Worm (Caenorhabditis elegans) whole organism, L1 larva: Measurements from ENCODE around the gene col-166.

Experiments
- C16A3.4 ChIP-seq: fragments of 150-350 bp; optimal IDR thresholded peaks from 2 replicates; lab custom pipeline; 2014; ENCODE audit warnings: missing biosample characterization, missing genetic modification characterization
- Y116A8C.19 ChIP-seq: sonication (generic microtip); optimal IDR thresholded peaks from 2 replicates; lab custom pipeline; 2016; ENCODE audit warnings: missing compliant biosample characterization, missing genetic modification characterization, borderline replicate concordance
- alr-1 ChIP-seq: fragments of 200-800 bp; sonication (Bioruptor generic); optimal IDR thresholded peaks from 2 replicates; lab custom pipeline; 2018; ENCODE audit warnings: borderline replicate concordance, mild to moderate bottlenecking, missing genetic modification characterization, missing compliant biosample characterization
- aly-2 ChIP-seq: fragments of 150-350 bp; optimal IDR thresholded peaks from 2 replicates; lab custom pipeline; 2014; ENCODE audit warnings: missing biosample characterization, missing genetic modification characterization
- ceh-63 ChIP-seq: fragments of 200-800 bp; sonication (Bioruptor generic); optimal IDR thresholded peaks from 2 replicates; lab custom pipeline; 2018; ENCODE audit warnings: mild to moderate bottlenecking, missing genetic modification characterization, missing compliant biosample characterization
- ceh-82 ChIP-seq, 3 experiments: fragments of 150-350 bp in 1 of 3; sonication (generic microtip) in 2 of 3; optimal IDR thresholded peaks; 2 replicates each; lab custom pipeline; 2014 to 2017; ENCODE audit warnings: missing biosample characterization in 3 of 3, missing genetic modification characterization in 3 of 3
- ces-1 ChIP-seq: fragments of 150-350 bp; optimal IDR thresholded peaks from 2 replicates; lab custom pipeline; 2014; ENCODE audit warnings: missing biosample characterization, missing genetic modification reagents, missing genetic modification characterization
- dpl-1 ChIP-seq, 3 experiments: fragments of 150-350 bp in 2 of 3; sonication (generic microtip) in 1 of 3; optimal IDR thresholded peaks; 2 replicates each; lab custom pipeline; 2014 to 2017; ENCODE audit warnings: missing biosample characterization in 3 of 3, missing genetic modification characterization in 3 of 3, missing genetic modification reagents in 3 of 3
- efl-1 ChIP-seq, 4 experiments: fragments of 150-350 bp; optimal IDR thresholded peaks in 3 of 4; peaks in 1 of 4; 1 replicate in 1 of 4; 2 replicates in 3 of 4; lab custom pipeline; 2014; ENCODE audit warnings: missing biosample characterization in 2 of 4, missing genetic modification characterization in 2 of 4, missing genetic modification reagents in 2 of 4
- efl-3 ChIP-seq: fragments of 200-800 bp; sonication (Bioruptor generic); optimal IDR thresholded peaks from 2 replicates; lab custom pipeline; 2018; ENCODE audit warnings: mild to moderate bottlenecking, missing genetic modification characterization, missing compliant biosample characterization
- egl-13 ChIP-seq: sonication (generic microtip); optimal IDR thresholded peaks from 2 replicates; lab custom pipeline; 2016; ENCODE audit warnings: missing genotype, missing genetic modification reagents, missing genetic modification characterization, missing compliant biosample characterization
- elt-2 ChIP-seq: sonication (generic microtip); optimal IDR thresholded peaks from 2 replicates; lab custom pipeline; 2016; ENCODE audit warnings: missing genetic modification characterization, mild to moderate bottlenecking, inconsistent platforms, missing compliant biosample characterization, missing genetic modification reagents
- ets-5 ChIP-seq: fragments of 200-800 bp; sonication (Bioruptor generic); IDR thresholded peaks from 2 replicates; pipeline ENCODE4 v1.3.6; 2022; ENCODE audit warnings: missing genetic modification characterization, missing compliant biosample characterization
- fkh-4 ChIP-seq: sonication (generic microtip); optimal IDR thresholded peaks from 2 replicates; lab custom pipeline; 2016; ENCODE audit warnings: missing compliant biosample characterization, missing genetic modification characterization, borderline replicate concordance
- fkh-8 ChIP-seq: sonication (generic microtip); optimal IDR thresholded peaks from 2 replicates; lab custom pipeline; 2016; ENCODE audit warnings: mild to moderate bottlenecking, missing genetic modification characterization, missing compliant biosample characterization
- grh-1 ChIP-seq: fragments of 200-800 bp; sonication (Bioruptor generic); IDR thresholded peaks from 2 replicates; pipeline ENCODE4 v1.3.6; 2022; ENCODE audit warnings: missing genetic modification reagents, missing genetic modification characterization, missing compliant biosample characterization
- hlh-17 ChIP-seq: fragments of 200-800 bp; sonication (Bioruptor generic); optimal IDR thresholded peaks from 2 replicates; lab custom pipeline; 2018; ENCODE audit warnings: missing genetic modification characterization, mild to moderate bottlenecking, missing compliant biosample characterization, moderate library complexity, borderline replicate concordance
- hlh-4 ChIP-seq: sonication (generic microtip); optimal IDR thresholded peaks from 2 replicates; lab custom pipeline; 2016; ENCODE audit warnings: mild to moderate bottlenecking, missing genetic modification characterization, missing compliant biosample characterization
- lin-13 ChIP-seq: fragments of 150-350 bp; optimal IDR thresholded peaks from 2 replicates; lab custom pipeline; 2014; ENCODE audit warnings: missing biosample characterization, missing genetic modification reagents, missing genetic modification characterization
- lin-14 ChIP-seq: fragments of 200-800 bp; sonication (Bioruptor generic); optimal IDR thresholded peaks from 2 replicates; lab custom pipeline; 2018; ENCODE audit warnings: mild to moderate bottlenecking, missing genetic modification characterization, moderate library complexity, missing compliant biosample characterization
- lin-35 ChIP-seq, 2 experiments: fragments of 150-350 bp; optimal IDR thresholded peaks; 2 replicates each; lab custom pipeline; 2014; ENCODE audit warnings: missing biosample characterization in 2 of 2, missing genetic modification characterization in 2 of 2, missing genetic modification reagents in 2 of 2
- lin-39 ChIP-seq: fragments of 150-350 bp; optimal IDR thresholded peaks from 2 replicates; lab custom pipeline; 2014; ENCODE audit warnings: missing biosample characterization, missing genetic modification reagents, missing genetic modification characterization
- mep-1 ChIP-seq: fragments of 150-350 bp; optimal IDR thresholded peaks from 2 replicates; lab custom pipeline; 2014; ENCODE audit warnings: missing biosample characterization, missing genetic modification characterization
- nhr-20 ChIP-seq: sonication (generic microtip); optimal IDR thresholded peaks from 2 replicates; lab custom pipeline; 2016; ENCODE audit warnings: mild to moderate bottlenecking, missing genetic modification characterization, missing compliant biosample characterization
- nhr-237 ChIP-seq: fragments of 150-350 bp; optimal IDR thresholded peaks from 2 replicates; lab custom pipeline; 2014; ENCODE audit warnings: missing biosample characterization, missing genetic modification characterization
- nhr-28 ChIP-seq: fragments of 150-350 bp; optimal IDR thresholded peaks from 2 replicates; lab custom pipeline; 2014; ENCODE audit warnings: missing biosample characterization, missing genetic modification characterization
- nhr-76 ChIP-seq: sonication (generic microtip); optimal IDR thresholded peaks from 2 replicates; lab custom pipeline; 2017; ENCODE audit warnings: missing biosample characterization, missing genetic modification characterization
- nhr-84 ChIP-seq: sonication (generic microtip); optimal IDR thresholded peaks from 2 replicates; lab custom pipeline; 2017; ENCODE audit warnings: missing biosample characterization, missing genetic modification characterization
- nhr-85 ChIP-seq: sonication (generic microtip); peaks from one replicate; lab custom pipeline; 2016; ENCODE audit warnings: missing genetic modification characterization, inconsistent platforms, missing compliant biosample characterization
- nhr-90 ChIP-seq: sonication (generic microtip); optimal IDR thresholded peaks from 2 replicates; lab custom pipeline; 2016; ENCODE audit warnings: mild to moderate bottlenecking, missing genetic modification characterization, missing compliant biosample characterization; ENCODE audit not compliant: poor library complexity
- pax-3 ChIP-seq: fragments of 200-800 bp; sonication (Bioruptor generic); optimal IDR thresholded peaks from 2 replicates; lab custom pipeline; 2018; ENCODE audit warnings: mild to moderate bottlenecking, missing genetic modification characterization, moderate library complexity, missing compliant biosample characterization
- pqm-1 ChIP-seq: sonication (generic microtip); optimal IDR thresholded peaks from 3 replicates; lab custom pipeline; 2017; ENCODE audit warnings: missing biosample characterization, missing genetic modification characterization
- rnt-1 ChIP-seq: sonication (generic microtip); optimal IDR thresholded peaks from 2 replicates; lab custom pipeline; 2016; ENCODE audit warnings: mild to moderate bottlenecking, missing genetic modification characterization, moderate library complexity, missing compliant biosample characterization
- skn-1 ChIP-seq: fragments of 150-350 bp; optimal IDR thresholded peaks from 2 replicates; lab custom pipeline; 2014; ENCODE audit warnings: missing biosample characterization, missing genetic modification characterization
- sox-4 ChIP-seq: sonication (generic microtip); optimal IDR thresholded peaks from 2 replicates; lab custom pipeline; 2016; ENCODE audit warnings: missing genetic modification characterization, missing compliant biosample characterization
- tbx-2 ChIP-seq: sonication (generic microtip); optimal IDR thresholded peaks from 2 replicates; lab custom pipeline; 2016; ENCODE audit warnings: missing genetic modification characterization, missing compliant biosample characterization
- tlp-1 ChIP-seq: fragments of 150-350 bp; optimal IDR thresholded peaks from 2 replicates; lab custom pipeline; 2014; ENCODE audit warnings: missing biosample characterization, missing genetic modification characterization
- unc-130 ChIP-seq: fragments of 150-350 bp; optimal IDR thresholded peaks from 2 replicates; lab custom pipeline; 2017; ENCODE audit warnings: missing biosample characterization, missing genetic modification characterization, inconsistent platforms
- unc-86 ChIP-seq: sonication (generic microtip); optimal IDR thresholded peaks from 2 replicates; lab custom pipeline; 2016; ENCODE audit warnings: missing genetic modification characterization, missing compliant biosample characterization
- xbp-1 ChIP-seq: sonication (generic microtip); optimal IDR thresholded peaks from 2 replicates; lab custom pipeline; 2016; ENCODE audit warnings: missing genetic modification characterization, missing compliant biosample characterization
- zag-1 ChIP-seq: fragments of 150-350 bp; optimal IDR thresholded peaks from 2 replicates; lab custom pipeline; 2014; ENCODE audit warnings: missing biosample characterization, missing genetic modification characterization
- zip-4 ChIP-seq: fragments of 200-800 bp; sonication (Bioruptor generic); optimal IDR thresholded peaks from 2 replicates; lab custom pipeline; 2018; ENCODE audit warnings: mild to moderate bottlenecking, missing genetic modification characterization, moderate library complexity, missing compliant biosample characterization
- ztf-4 ChIP-seq: fragments of 150-350 bp; optimal IDR thresholded peaks from 2 replicates; lab custom pipeline; 2014; ENCODE audit warnings: missing biosample characterization, missing genetic modification characterization

col-166 gene

DNA sequence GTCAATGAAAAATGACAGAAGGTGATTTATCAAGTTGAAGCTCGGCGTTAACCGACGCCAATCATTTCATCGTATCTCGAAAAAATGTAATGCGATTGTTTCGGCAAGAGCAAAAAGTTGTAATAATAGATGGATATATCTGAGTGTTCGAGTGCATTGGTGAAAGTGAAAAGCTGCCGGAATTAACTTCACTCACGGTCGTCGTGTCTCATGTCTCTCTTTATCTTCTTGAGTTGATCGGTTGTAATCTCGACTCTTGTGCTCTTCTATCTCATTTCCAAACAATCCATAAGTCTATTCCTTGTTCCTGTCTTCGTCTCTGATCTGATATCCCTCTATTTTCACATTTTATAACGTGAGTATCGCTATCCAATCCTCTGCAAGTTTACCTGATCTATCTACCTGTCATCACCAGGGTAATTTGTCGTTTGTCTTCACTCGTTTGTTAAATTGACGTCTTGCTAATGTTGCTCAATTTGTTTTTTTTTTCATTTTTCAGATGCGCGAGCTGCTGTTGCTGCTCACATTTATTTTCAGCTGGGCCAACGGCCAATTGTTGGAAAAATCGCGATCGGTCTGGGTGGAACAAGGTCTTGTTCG is 19.9 kb downstream of the col-166 start, which contains the start of gene cest-16:
Gene cest-16 (plus strand): TSS at position 302 of the 600 bp plus-strand sequence.
- TF ChIP-seq efl-1 (optimal IDR thresholded peaks at IDR 0.05; lab: Kevin White, UChicago), result no peak
- TF ChIP-seq efl-1 (GFP tag; optimal IDR thresholded peaks at IDR 0.05 in 1 of 2; lab: Kevin White, UChicago), result peak in 1 of 2 experiments; percentile 53
- TF ChIP-seq rnt-1 (tag; lab: Kevin White, UChicago), result peak; percentile 24
- TF ChIP-seq lin-35 (GFP tag; optimal IDR thresholded peaks at IDR 0.05; lab: Kevin White, UChicago), result no peak
- no peak for TF ChIP-seq efl-3 (GFP tag; lab: Kevin White, UChicago)
- peak; percentile 40 for TF ChIP-seq lin-14 (GFP tag; lab: Kevin White, UChicago)
- no peak for TF ChIP-seq ets-5 (GFP tag; lab: Robert Waterston, UW)
- no peak for TF ChIP-seq pqm-1 (tag; lab: Kevin White, UChicago)
- TF ChIP-seq, all 84 proteins: peak for 3

DNA sequence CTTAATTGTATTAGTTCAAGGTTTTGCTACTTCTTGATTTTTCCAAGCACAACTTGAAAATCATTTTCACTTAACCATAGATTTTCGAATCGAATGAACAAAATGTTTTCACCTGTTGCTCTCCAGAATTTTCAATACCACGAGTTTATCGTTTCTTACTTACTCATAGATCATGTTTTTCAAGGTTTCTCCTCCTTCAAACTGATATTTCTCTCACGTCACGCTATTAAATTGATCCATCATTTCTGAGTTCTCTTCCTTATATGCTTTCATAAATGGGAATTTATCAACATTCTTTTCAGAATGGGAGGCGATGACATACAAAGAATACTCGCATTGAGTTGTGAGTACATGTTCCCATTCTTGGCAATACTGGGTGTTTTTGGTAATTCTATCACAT is 31.6 kb downstream of the col-166 start, which contains the start of gene npr-38:
Gene npr-38 (plus strand): TSS at position 301 of the 400 bp plus-strand sequence.
- TF ChIP-seq nhr-76 (tag; lab: Kevin White, UChicago) (no peak), nhr-20 (tag; lab: Kevin White, UChicago) (no peak), fkh-4 (tag; lab: Kevin White, UChicago) (no peak), nhr-90 (tag; lab: Kevin White, UChicago) (no peak), skn-1 (no peak), nhr-85 (no peak), Y116A8C.19 (tag; lab: Kevin White, UChicago) (no peak), xbp-1 (tag; lab: Kevin White, UChicago) (no peak), zag-1 (tag; lab: Kevin White, UChicago) (no peak), unc-130 (tag; lab: Kevin White, UChicago) (no peak), zip-4 (no peak), dpl-1 (GFP tag; optimal IDR thresholded peaks at IDR 0.05; lab: Kevin White, UChicago) (no peak), efl-1 (optimal IDR thresholded peaks at IDR 0.05; lab: Kevin White, UChicago) (no peak), efl-1 (GFP tag; optimal IDR thresholded peaks at IDR 0.05 in 1 of 2; lab: Kevin White, UChicago) (no peak), sox-4 (no peak), hlh-17 (no peak), pax-3 (tag; lab: Kevin White, UChicago) (no peak)

ce11 chrX:6318803-6319202 is 39.0 kb downstream of the col-166 start:
- TF ChIP-seq C16A3.4 (tag; lab: Kevin White, UChicago) (no peak), nhr-237 (tag; lab: Kevin White, UChicago) (no peak), hlh-4 (tag; lab: Kevin White, UChicago) (no peak), alr-1 (no peak), nhr-85 (peak; percentile 84), nhr-76 (tag; lab: Kevin White, UChicago) (no peak), lin-13 (GFP tag; lab: Kevin White, UChicago) (no peak), elt-2 (tag; lab: Kevin White, UChicago) (no peak), fkh-8 (tag; lab: Kevin White, UChicago) (no peak), egl-13 (tag; lab: Kevin White, UChicago) (no peak), pax-3 (tag; lab: Kevin White, UChicago) (no peak), nhr-84 (no peak), aly-2 (tag; lab: Kevin White, UChicago) (no peak), lin-39 (no peak), efl-3 (GFP tag; lab: Kevin White, UChicago) (no peak), ztf-4 (tag; lab: Kevin White, UChicago) (no peak), ces-1 (GFP tag; lab: Kevin White, UChicago) (no peak), lin-14 (GFP tag; lab: Kevin White, UChicago) (peak; percentile 31), unc-86 (no peak), tbx-2 (peak; percentile 1), tlp-1 (tag; lab: Kevin White, UChicago) (no peak), ceh-63 (GFP tag; lab: Kevin White, UChicago) (no peak), ceh-82 (tag; optimal IDR thresholded peaks at IDR 0.05; lab: Kevin White, UChicago) (no peak), grh-1 (0 out of 2 replicates have a peak, but pooled peaks have one; percentile 12), nhr-28 (tag; lab: Kevin White, UChicago) (no peak), mep-1 (peak; percentile 6)
